Fruit fly (Drosophila melanogaster) whole organism, embryonic: ENCODE measurements around the gene Zasp66.

ENCODE experiments used
- CG10654 ChIP-seq: fragments of 200-800 bp; sonication (Bioruptor generic); optimal IDR thresholded peaks from 2 replicates; lab custom pipeline; 2016; ENCODE audit warnings: missing biosample characterization, missing genetic modification characterization
- CG10959 ChIP-seq: fragments of 200-800 bp; sonication (Bioruptor generic); IDR thresholded peaks from 2 replicates; pipeline ENCODE4 v1.3.6; 2022; ENCODE audit warnings: missing biosample characterization, missing genetic modification characterization
- CG11093 ChIP-seq: fragments of 200-800 bp; sonication (Bioruptor generic); IDR thresholded peaks from 3 replicates; pipeline ENCODE4 v1.3.6; 2022; ENCODE audit warnings: missing biosample characterization, missing genetic modification characterization
- CG11504 ChIP-seq: fragments of 200-800 bp; sonication (Bioruptor generic); optimal IDR thresholded peaks from 3 replicates; lab custom pipeline; 2019; ENCODE audit warnings: missing biosample characterization, mild to moderate bottlenecking, missing genetic modification characterization, moderate library complexity
- CG1233 ChIP-seq: fragments of 200-800 bp; sonication (Bioruptor generic); optimal IDR thresholded peaks from 4 replicates; lab custom pipeline; 2018; ENCODE audit warnings: missing biosample characterization, mild to moderate bottlenecking, missing genetic modification characterization
- CG14667 ChIP-seq: fragments of 200-800 bp; sonication (Bioruptor generic); IDR thresholded peaks from 2 replicates; pipeline ENCODE4 v1.3.6; 2022; ENCODE audit warnings: missing biosample characterization, missing genetic modification characterization
- CG17829 ChIP-seq: fragments of 200-800 bp; optimal IDR thresholded peaks from 2 replicates; lab custom pipeline; 2019; ENCODE audit warnings: missing biosample characterization, mild to moderate bottlenecking, missing genetic modification characterization, moderate library complexity
- CG18262 ChIP-seq: fragments of 200-800 bp; optimal IDR thresholded peaks from 3 replicates; lab custom pipeline; 2019; ENCODE audit warnings: missing biosample characterization, mild to moderate bottlenecking, missing genetic modification characterization, moderate library complexity
- CG2199 ChIP-seq: fragments of 200-800 bp; sonication (Bioruptor generic); IDR thresholded peaks from 3 replicates; pipeline ENCODE4 v1.3.6; 2022; ENCODE audit warnings: missing biosample characterization, missing genetic modification characterization
- CG2678 ChIP-seq: fragments of 200-800 bp; sonication (Bioruptor generic); optimal IDR thresholded peaks from 3 replicates; lab custom pipeline; 2019; ENCODE audit warnings: missing biosample characterization, mild to moderate bottlenecking, missing genetic modification characterization, moderate library complexity
- CG30431 ChIP-seq: fragments of 200-800 bp; sonication (Bioruptor generic); optimal IDR thresholded peaks from 2 replicates; lab custom pipeline; 2017; ENCODE audit warnings: missing biosample characterization, missing genetic modification characterization
- CG3065 ChIP-seq: fragments of 200-800 bp; sonication (Bioruptor generic); optimal IDR thresholded peaks from 2 replicates; lab custom pipeline; 2016; ENCODE audit warnings: missing biosample characterization, missing genetic modification characterization
- CG32772 ChIP-seq: fragments of 200-800 bp; sonication (Bioruptor generic); IDR thresholded peaks from 2 replicates; pipeline ENCODE4 v1.3.6; 2022; ENCODE audit warnings: missing biosample characterization, missing genetic modification characterization
- CG3407 ChIP-seq: fragments of 200-800 bp; sonication (Bioruptor generic); optimal IDR thresholded peaks from 2 replicates; lab custom pipeline; 2018; ENCODE audit warnings: missing biosample characterization, mild to moderate bottlenecking, missing genetic modification characterization
- CG6689 ChIP-seq: fragments of 200-800 bp; sonication (Bioruptor generic); IDR thresholded peaks from 2 replicates; pipeline ENCODE4 v1.3.6; 2022; ENCODE audit warnings: missing biosample characterization, missing genetic modification characterization
- CG8290 ChIP-seq, 3 experiments: fragments of 200-800 bp; sonication (Bioruptor generic); optimal IDR thresholded peaks; 2 replicates each; lab custom pipeline; 2016 to 2019; ENCODE audit warnings: missing biosample characterization in 3 of 3, missing genetic modification characterization in 3 of 3, mild to moderate bottlenecking in 2 of 3, moderate library complexity in 1 of 3
- CG8765 ChIP-seq: fragments of 200-800 bp; sonication (Bioruptor generic); IDR thresholded peaks from 2 replicates; pipeline ENCODE4 v1.3.6; 2022; ENCODE audit warnings: missing biosample characterization, missing genetic modification characterization
- CG8944 ChIP-seq: fragments of 200-800 bp; sonication (Bioruptor generic); optimal IDR thresholded peaks from 3 replicates; lab custom pipeline; 2016; ENCODE audit warnings: missing biosample characterization, missing genetic modification characterization
- CHES-1-like ChIP-seq: fragments of 200-800 bp; sonication (Bioruptor generic); optimal IDR thresholded peaks from 2 replicates; lab custom pipeline; 2016; ENCODE audit warnings: missing biosample characterization, missing genetic modification characterization
- HmgZ ChIP-seq: fragments of 200-800 bp; sonication (Bioruptor generic); optimal IDR thresholded peaks from 2 replicates; lab custom pipeline; 2018; ENCODE audit warnings: missing biosample characterization, mild to moderate bottlenecking, missing genetic modification characterization
- Hr39 ChIP-seq: fragments of >200 bp; optimal IDR thresholded peaks from 2 replicates; lab custom pipeline; 2017
- Max ChIP-seq: fragments of 200-800 bp; sonication (Bioruptor generic); optimal IDR thresholded peaks from 2 replicates; lab custom pipeline; 2016; ENCODE audit warnings: missing biosample characterization, mild to moderate bottlenecking, missing genetic modification characterization
- Meics ChIP-seq: fragments of 200-800 bp; sonication (Bioruptor generic); optimal IDR thresholded peaks from 2 replicates; lab custom pipeline; 2017; ENCODE audit warnings: missing biosample characterization, mild to moderate bottlenecking, missing genetic modification characterization
- Mes4 ChIP-seq: fragments of 200-800 bp; sonication (Bioruptor generic); optimal IDR thresholded peaks from 2 replicates; lab custom pipeline; 2016; ENCODE audit warnings: missing biosample characterization, missing genetic modification characterization
- Spps ChIP-seq: fragments of 200-800 bp; sonication (Bioruptor generic); optimal IDR thresholded peaks from 2 replicates; lab custom pipeline; 2018; ENCODE audit warnings: missing biosample characterization, mild to moderate bottlenecking, missing genetic modification characterization
- Sry-δ ChIP-seq: fragments of 200-800 bp; sonication (Bioruptor generic); optimal IDR thresholded peaks from 2 replicates; lab custom pipeline; 2016; ENCODE audit warnings: missing biosample characterization, missing genetic modification characterization
- Tbp ChIP-seq: fragments of >200 bp; optimal IDR thresholded peaks from 2 replicates; lab custom pipeline; 2018; ENCODE audit warnings: missing biosample characterization, missing genetic modification characterization
- Trl ChIP-seq, 3 experiments: fragments of >200 bp in 2 of 3; fragments of 200-800 bp in 1 of 3; sonication (Bioruptor generic) in 1 of 3; optimal IDR thresholded peaks; 2 replicates in 1 of 3; 3 replicates in 2 of 3; lab custom pipeline; 2016 to 2017; ENCODE audit warnings: missing biosample characterization in 1 of 3, missing genetic modification characterization in 1 of 3
- abd-A ChIP-seq: fragments of 200-800 bp; sonication (Bioruptor generic); optimal IDR thresholded peaks from 3 replicates; lab custom pipeline; 2019; ENCODE audit warnings: missing biosample characterization, mild to moderate bottlenecking, missing genetic modification characterization, moderate library complexity
- aop ChIP-seq: fragments of 200-800 bp; sonication (Bioruptor generic); IDR thresholded peaks from 2 replicates; pipeline ENCODE4 v1.3.6; 2022; ENCODE audit warnings: missing biosample characterization, missing genetic modification characterization
- az2 ChIP-seq: fragments of 200-800 bp; sonication (Bioruptor generic); optimal IDR thresholded peaks from 3 replicates; lab custom pipeline; 2016; ENCODE audit warnings: missing biosample characterization, missing genetic modification characterization
- bbx ChIP-seq: fragments of 200-800 bp; sonication (Bioruptor generic); IDR thresholded peaks from 2 replicates; pipeline ENCODE4 v1.3.6; 2022; ENCODE audit warnings: missing biosample characterization, missing genetic modification characterization; ENCODE audit not compliant: partially characterized antibody
- cad ChIP-seq: fragments of >200 bp; optimal IDR thresholded peaks from 2 replicates; lab custom pipeline; 2017; ENCODE audit warnings: missing biosample characterization, missing genetic modification characterization
- crc ChIP-seq: fragments of 200-800 bp; sonication (Bioruptor generic); optimal IDR thresholded peaks from 2 replicates; lab custom pipeline; 2016; ENCODE audit warnings: missing biosample characterization, missing genetic modification characterization
- dimm ChIP-seq: fragments of 200-800 bp; sonication (Bioruptor generic); IDR thresholded peaks from 2 replicates; pipeline ENCODE4 v1.3.6; 2022; ENCODE audit warnings: missing biosample characterization, missing genetic modification characterization
- en ChIP-seq: fragments of 200-800 bp; sonication (Bioruptor generic); optimal IDR thresholded peaks from 2 replicates; lab custom pipeline; 2016; ENCODE audit warnings: missing biosample characterization, missing genetic modification characterization
- exex ChIP-seq: fragments of 200-800 bp; sonication (Bioruptor generic); optimal IDR thresholded peaks from 4 replicates; lab custom pipeline; 2018; ENCODE audit warnings: missing biosample characterization, mild to moderate bottlenecking, missing genetic modification characterization, moderate library complexity
- gcm2 ChIP-seq: fragments of 200-800 bp; sonication (Bioruptor generic); optimal IDR thresholded peaks from 2 replicates; lab custom pipeline; 2016; ENCODE audit warnings: missing biosample characterization, missing genetic modification characterization
- gfzf ChIP-seq: fragments of 200-800 bp; sonication (Bioruptor generic); optimal IDR thresholded peaks from 2 replicates; lab custom pipeline; 2016; ENCODE audit warnings: missing biosample characterization, mild to moderate bottlenecking, missing genetic modification characterization, moderate library complexity
- onecut ChIP-seq: fragments of 200-800 bp; sonication (Bioruptor generic); IDR thresholded peaks from 2 replicates; pipeline ENCODE4 v1.3.6; 2022; ENCODE audit warnings: missing biosample characterization, missing genetic modification characterization
- pfk ChIP-seq: fragments of 200-800 bp; sonication (Bioruptor generic); optimal IDR thresholded peaks from 2 replicates; lab custom pipeline; 2018; ENCODE audit warnings: missing biosample characterization, mild to moderate bottlenecking, missing genetic modification characterization, moderate library complexity
- pnt ChIP-seq: fragments of 200-800 bp; sonication (Bioruptor generic); optimal IDR thresholded peaks from 3 replicates; lab custom pipeline; 2016; ENCODE audit warnings: missing biosample characterization, missing genetic modification characterization
- psq ChIP-seq: fragments of 200-800 bp; sonication (Bioruptor generic); optimal IDR thresholded peaks from 2 replicates; lab custom pipeline; 2017; ENCODE audit warnings: missing biosample characterization, missing genetic modification characterization
- pum ChIP-seq: fragments of 200-800 bp; sonication (Bioruptor generic); optimal IDR thresholded peaks from 2 replicates; lab custom pipeline; 2016; ENCODE audit warnings: missing biosample characterization, missing genetic modification characterization
- sens-2 ChIP-seq: fragments of 200-800 bp; sonication (Bioruptor generic); IDR thresholded peaks from 2 replicates; pipeline ENCODE4 v1.3.6; 2022; ENCODE audit warnings: missing biosample characterization, missing genetic modification characterization
- slbo ChIP-seq: fragments of 200-800 bp; sonication (Bioruptor generic); IDR thresholded peaks from 2 replicates; pipeline ENCODE4 v1.3.6; 2022; ENCODE audit warnings: missing biosample characterization, missing genetic modification characterization
- stc ChIP-seq: fragments of 200-800 bp; sonication (Bioruptor generic); IDR thresholded peaks from 2 replicates; pipeline ENCODE4 v1.3.6; 2022; ENCODE audit warnings: missing biosample characterization, missing genetic modification characterization
- tap ChIP-seq: fragments of 200-800 bp; optimal IDR thresholded peaks from 3 replicates; lab custom pipeline; 2019; ENCODE audit warnings: missing biosample characterization, mild to moderate bottlenecking, missing genetic modification characterization, moderate library complexity
- tin ChIP-seq: fragments of 200-800 bp; sonication (Bioruptor generic); optimal IDR thresholded peaks from 3 replicates; lab custom pipeline; 2016; ENCODE audit warnings: missing biosample characterization, missing genetic modification characterization
- wek ChIP-seq: fragments of 200-800 bp; sonication (Bioruptor generic); optimal IDR thresholded peaks from 3 replicates; lab custom pipeline; 2018; ENCODE audit warnings: missing biosample characterization, mild to moderate bottlenecking, missing genetic modification characterization, moderate library complexity

Gene Zasp66

DNA sequence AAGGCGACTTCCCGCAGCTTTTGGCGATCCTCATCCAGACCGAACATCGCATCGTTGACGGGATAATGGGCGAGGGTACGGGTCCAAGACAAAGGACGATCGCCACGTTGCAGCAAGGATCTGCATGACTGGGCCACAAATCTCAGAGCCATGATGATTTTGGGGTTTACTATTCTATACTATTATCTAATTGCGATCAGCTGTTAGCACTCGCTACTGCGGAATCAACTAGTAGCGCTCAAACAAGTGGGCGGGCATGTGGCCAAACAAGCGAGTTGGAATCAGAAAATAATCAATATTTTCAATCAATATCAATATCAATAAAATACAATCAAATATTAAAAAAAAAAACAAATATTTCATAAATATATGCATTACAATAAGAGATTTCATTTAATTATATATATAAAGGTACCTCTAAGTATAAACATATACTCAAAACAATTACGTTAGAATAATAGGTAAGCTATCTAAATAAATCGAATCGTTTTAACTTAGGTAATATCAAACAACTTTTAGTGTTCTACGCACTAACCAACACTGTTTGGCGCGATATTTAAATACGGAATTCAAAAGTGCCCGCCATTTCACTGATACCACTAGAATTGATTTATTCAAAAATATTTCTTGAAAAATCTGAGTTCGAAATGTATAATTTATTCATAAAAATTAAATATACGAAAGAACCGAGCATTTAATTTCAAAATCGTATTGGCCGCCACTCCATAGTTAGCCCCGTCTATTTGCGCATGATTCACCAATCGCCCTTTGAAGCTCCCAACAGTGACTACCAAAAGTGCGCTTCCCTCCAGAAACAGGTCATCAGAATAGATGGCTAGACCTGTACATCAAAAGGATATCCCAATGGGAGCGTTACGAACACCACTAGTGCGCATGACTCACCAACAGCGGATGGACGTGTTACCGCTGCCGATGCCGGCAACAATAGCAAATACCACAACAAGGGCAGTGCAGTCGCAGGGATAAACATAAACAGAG is 48.0 kb upstream of the Zasp66 start, which contains the start of the genes CG6638 and CG43078 (continued):
- TF ChIP-seq CG32772 (GFP tag; lab: Robert Waterston, UW) = no peak
- peak; percentile 27 for TF ChIP-seq Sry-δ
- no peak for TF ChIP-seq CG11504
- TF ChIP-seq tin = peak; percentile 4
- no peak for TF ChIP-seq CG10959 (GFP tag; lab: Robert Waterston, UW)
- TF ChIP-seq abd-A (tag; lab: Kevin White, UChicago) = no peak
- TF ChIP-seq CG1233 (GFP tag; lab: Kevin White, UChicago) = no peak
- no peak for TF ChIP-seq stc (GFP tag; lab: Robert Waterston, UW)
- TF ChIP-seq CG14667 (GFP tag; lab: Robert Waterston, UW) = no peak
- TF ChIP-seq CG8944 (GFP tag; lab: Kevin White, UChicago) = no peak
- TF ChIP-seq az2 = peak; percentile 7
- no peak for TF ChIP-seq Max
- no peak for TF ChIP-seq Meics (GFP tag; lab: Kevin White, UChicago)
- TF ChIP-seq CG11093 (GFP tag; lab: Robert Waterston, UW) = no peak
- TF ChIP-seq pnt (GFP tag; lab: Kevin White, UChicago) = no peak
- no peak for TF ChIP-seq CG2199 (GFP tag; lab: Robert Waterston, UW)
- TF ChIP-seq CG3065 (GFP tag; lab: Kevin White, UChicago) = peak; percentile 15
- no peak for TF ChIP-seq sens-2 (GFP tag; lab: Robert Waterston, UW)
- peak; percentile 48 for TF ChIP-seq CG8290 (GFP tag; optimal IDR thresholded peaks at IDR 0.05; lab: Kevin White, UChicago)
- no peak for TF ChIP-seq CG8290 (tag; optimal IDR thresholded peaks at IDR 0.05; lab: Kevin White, UChicago)
- TF ChIP-seq aop (GFP tag; lab: Robert Waterston, UW) = no peak
- no peak for TF ChIP-seq tap
- TF ChIP-seq Spps (tag; lab: Kevin White, UChicago) = no peak
- peak; percentile 78 for TF ChIP-seq onecut (GFP tag; lab: Robert Waterston, UW)
- TF ChIP-seq dimm (GFP tag; lab: Robert Waterston, UW) = no peak
- no peak for TF ChIP-seq psq (GFP tag; lab: Kevin White, UChicago)
- TF ChIP-seq Trl (optimal IDR thresholded peaks at IDR 0.05; lab: Kevin White, UChicago) = no peak
- TF ChIP-seq Trl (GFP tag; optimal IDR thresholded peaks at IDR 0.05; lab: Kevin White, UChicago) = no peak
- TF ChIP-seq exex (tag; lab: Kevin White, UChicago) = no peak
- no peak for TF ChIP-seq wek (GFP tag; lab: Kevin White, UChicago)
- no peak for TF ChIP-seq pfk (GFP tag; lab: Kevin White, UChicago)
- TF ChIP-seq bbx (GFP tag; lab: Robert Waterston, UW) = no peak
- TF ChIP-seq Hr39 (lab: Kevin White, UChicago) = no peak
- no peak for TF ChIP-seq crc (GFP tag; lab: Kevin White, UChicago)
- no peak for TF ChIP-seq HmgZ
- TF ChIP-seq CG6689 = no peak
- TF ChIP-seq CG30431 (GFP tag; lab: Kevin White, UChicago) = no peak
- TF ChIP-seq CG3407 (GFP tag; lab: Kevin White, UChicago) = no peak
- TF ChIP-seq CG8765 (GFP tag; lab: Robert Waterston, UW) = no peak
- TF ChIP-seq pum (GFP tag; lab: Kevin White, UChicago) = no peak
- TF ChIP-seq Tbp = no peak
- no peak for TF ChIP-seq slbo (GFP tag; lab: Robert Waterston, UW)
- TF ChIP-seq CG2678 (tag; lab: Kevin White, UChicago) = no peak
- no peak for TF ChIP-seq CG10654 (GFP tag; lab: Kevin White, UChicago)
- TF ChIP-seq gcm2 (GFP tag; lab: Kevin White, UChicago) = no peak
- TF ChIP-seq en (GFP tag; lab: Kevin White, UChicago) = no peak
- no peak for TF ChIP-seq CHES-1-like (GFP tag; lab: Kevin White, UChicago)
- no peak for TF ChIP-seq Mes4 (GFP tag; lab: Kevin White, UChicago)
- TF ChIP-seq cad (GFP tag; lab: Kevin White, UChicago) = no peak
- no peak for TF ChIP-seq CG18262 (tag; lab: Kevin White, UChicago)
- TF ChIP-seq CG17829 (tag; lab: Kevin White, UChicago) = no peak
- peak; percentile 39 for TF ChIP-seq gfzf
